Fruit fly (Drosophila melanogaster) whole organism, embryonic: ENCODE results near the gene Herc4.

Experiments
- ATbp ChIP-seq: fragments of 200-800 bp; sonication (Bioruptor generic); optimal IDR thresholded peaks from 2 replicates; lab custom pipeline; 2017; ENCODE audit warnings: missing biosample characterization, mild to moderate bottlenecking, missing genetic modification characterization, missing genetic modification reagents
- Ada2b ChIP-seq: fragments of 200-800 bp; sonication (Bioruptor generic); IDR thresholded peaks from 2 replicates; pipeline ENCODE4 v1.3.6; 2022; ENCODE audit warnings: missing biosample characterization, missing genetic modification characterization
- CG11085 ChIP-seq: fragments of 200-800 bp; sonication (Bioruptor generic); IDR thresholded peaks from 2 replicates; pipeline ENCODE4 v1.3.6; 2022; ENCODE audit warnings: missing biosample characterization, missing genetic modification characterization
- CG12104 ChIP-seq: fragments of 200-800 bp; sonication (Bioruptor generic); optimal IDR thresholded peaks from 3 replicates; lab custom pipeline; 2016; ENCODE audit warnings: missing biosample characterization, missing genetic modification characterization
- CG12219 ChIP-seq: fragments of 200-800 bp; sonication (Bioruptor generic); optimal IDR thresholded peaks from 3 replicates; lab custom pipeline; 2018; ENCODE audit warnings: missing biosample characterization, mild to moderate bottlenecking, missing genetic modification characterization
- CG14860 ChIP-seq: fragments of 200-800 bp; sonication (Bioruptor generic); IDR thresholded peaks from 3 replicates; pipeline ENCODE4 v1.3.6; 2022; ENCODE audit warnings: missing biosample characterization, missing genetic modification characterization; ENCODE audit not compliant: partially characterized antibody
- CG15601 ChIP-seq: fragments of 200-800 bp; sonication (Bioruptor generic); optimal IDR thresholded peaks from 3 replicates; lab custom pipeline; 2019; ENCODE audit warnings: missing biosample characterization, mild to moderate bottlenecking, missing genetic modification characterization, moderate library complexity
- CG1602 ChIP-seq: fragments of 200-800 bp; sonication (Bioruptor generic); optimal IDR thresholded peaks from 3 replicates; lab custom pipeline; 2016; ENCODE audit warnings: missing biosample characterization, missing genetic modification characterization
- CG17328 ChIP-seq: fragments of 200-800 bp; sonication (Bioruptor generic); IDR thresholded peaks from 2 replicates; pipeline ENCODE4 v1.3.6; 2022; ENCODE audit warnings: missing biosample characterization, missing genetic modification characterization
- CG17361 ChIP-seq: fragments of 200-800 bp; sonication (Bioruptor generic); IDR thresholded peaks from 3 replicates; pipeline ENCODE4 v1.3.6; 2022; ENCODE audit warnings: missing biosample characterization, missing genetic modification characterization
- CG18476 ChIP-seq: fragments of 200-800 bp; sonication (Bioruptor generic); optimal IDR thresholded peaks from 2 replicates; lab custom pipeline; 2016; ENCODE audit warnings: missing biosample characterization, mild to moderate bottlenecking, missing genetic modification characterization
- CG2678 ChIP-seq: fragments of 200-800 bp; sonication (Bioruptor generic); optimal IDR thresholded peaks from 3 replicates; lab custom pipeline; 2019; ENCODE audit warnings: missing biosample characterization, mild to moderate bottlenecking, missing genetic modification characterization, moderate library complexity
- CG3407 ChIP-seq: fragments of 200-800 bp; sonication (Bioruptor generic); optimal IDR thresholded peaks from 2 replicates; lab custom pipeline; 2018; ENCODE audit warnings: missing biosample characterization, mild to moderate bottlenecking, missing genetic modification characterization
- CG3995 ChIP-seq: fragments of 200-800 bp; sonication (Bioruptor generic); optimal IDR thresholded peaks from 3 replicates; lab custom pipeline; 2016; ENCODE audit warnings: missing biosample characterization, missing genetic modification characterization
- CG4424 ChIP-seq: fragments of 200-800 bp; sonication (Bioruptor generic); optimal IDR thresholded peaks from 3 replicates; lab custom pipeline; 2016; ENCODE audit warnings: missing biosample characterization, missing genetic modification characterization
- CG6689 ChIP-seq: fragments of 200-800 bp; sonication (Bioruptor generic); IDR thresholded peaks from 2 replicates; pipeline ENCODE4 v1.3.6; 2022; ENCODE audit warnings: missing biosample characterization, missing genetic modification characterization
- CG8359 ChIP-seq: fragments of 200-800 bp; sonication (Bioruptor generic); optimal IDR thresholded peaks from 2 replicates; lab custom pipeline; 2017; ENCODE audit warnings: missing biosample characterization, mild to moderate bottlenecking, missing genetic modification characterization, borderline replicate concordance
- CG9437 ChIP-seq: fragments of 200-800 bp; sonication (Bioruptor generic); optimal IDR thresholded peaks from 2 replicates; lab custom pipeline; 2018; ENCODE audit warnings: missing biosample characterization, mild to moderate bottlenecking, missing genetic modification characterization
- CG9932 ChIP-seq: fragments of 200-800 bp; sonication (Bioruptor generic); IDR thresholded peaks from 2 replicates; pipeline ENCODE4 v1.3.6; 2022; ENCODE audit warnings: missing biosample characterization, missing genetic modification characterization
- CTCF ChIP-seq: fragments of 200-800 bp; sonication (Bioruptor generic); optimal IDR thresholded peaks from 2 replicates; lab custom pipeline; 2017; ENCODE audit warnings: missing biosample characterization, mild to moderate bottlenecking, missing genetic modification characterization, moderate library complexity
- Chrac-16 ChIP-seq: fragments of 200-800 bp; sonication (Bioruptor generic); optimal IDR thresholded peaks from 3 replicates; lab custom pipeline; 2016; ENCODE audit warnings: missing biosample characterization, missing genetic modification characterization
- CoRest ChIP-seq: fragments of 200-800 bp; sonication (Bioruptor generic); optimal IDR thresholded peaks from 3 replicates; lab custom pipeline; 2018; ENCODE audit warnings: missing biosample characterization, mild to moderate bottlenecking, missing genetic modification characterization, moderate library complexity
- Fer2 ChIP-seq: fragments of 200-800 bp; sonication (Bioruptor generic); optimal IDR thresholded peaks from 2 replicates; lab custom pipeline; 2018; ENCODE audit warnings: missing biosample characterization, mild to moderate bottlenecking, missing genetic modification characterization, moderate library complexity
- Fer3 ChIP-seq: fragments of 200-800 bp; sonication (Bioruptor generic); optimal IDR thresholded peaks from 2 replicates; lab custom pipeline; 2018; ENCODE audit warnings: missing biosample characterization, mild to moderate bottlenecking, missing genetic modification characterization, moderate library complexity
- HLH3B ChIP-seq: fragments of 200-800 bp; sonication (Bioruptor generic); IDR thresholded peaks from 2 replicates; pipeline ENCODE4 v1.3.6; 2022; ENCODE audit warnings: missing biosample characterization, missing genetic modification characterization
- HLH54F ChIP-seq: fragments of 200-800 bp; sonication (Bioruptor generic); optimal IDR thresholded peaks from 3 replicates; lab custom pipeline; 2016; ENCODE audit warnings: missing biosample characterization, missing genetic modification characterization
- Hr39 ChIP-seq: fragments of >200 bp; optimal IDR thresholded peaks from 2 replicates; lab custom pipeline; 2017
- MBD-R2 ChIP-seq: fragments of 200-800 bp; sonication (Bioruptor generic); IDR thresholded peaks from 2 replicates; pipeline ENCODE4 v1.3.6; 2022; ENCODE audit warnings: missing biosample characterization, missing genetic modification characterization
- Nf-YB ChIP-seq: fragments of 200-800 bp; sonication (Bioruptor generic); optimal IDR thresholded peaks from 3 replicates; lab custom pipeline; 2019; ENCODE audit warnings: missing biosample characterization, mild to moderate bottlenecking, missing genetic modification characterization, moderate library complexity
- Ptx1 ChIP-seq: fragments of 200-800 bp; sonication (Bioruptor generic); IDR thresholded peaks from 2 replicates; pipeline ENCODE4 v1.3.6; 2022; ENCODE audit warnings: missing biosample characterization, missing genetic modification characterization
- ara ChIP-seq: fragments of 200-800 bp; sonication (Bioruptor generic); IDR thresholded peaks from 2 replicates; pipeline ENCODE4 v1.3.6; 2022; ENCODE audit warnings: missing biosample characterization, missing genetic modification characterization
- btn ChIP-seq: fragments of 200-800 bp; sonication (Bioruptor generic); optimal IDR thresholded peaks from 2 replicates; lab custom pipeline; 2016; ENCODE audit warnings: missing biosample characterization, missing genetic modification characterization
- cato ChIP-seq: fragments of 200-800 bp; sonication (Bioruptor generic); optimal IDR thresholded peaks from 2 replicates; lab custom pipeline; 2016; ENCODE audit warnings: missing biosample characterization, missing genetic modification characterization, borderline replicate concordance
- caup ChIP-seq: fragments of 200-800 bp; sonication (Bioruptor generic); optimal IDR thresholded peaks from 3 replicates; lab custom pipeline; 2017; ENCODE audit warnings: missing biosample characterization, mild to moderate bottlenecking, missing genetic modification characterization, moderate library complexity; ENCODE audit not compliant: severe bottlenecking
- chinmo ChIP-seq: fragments of 200-800 bp; sonication (Bioruptor generic); IDR thresholded peaks from 4 replicates; pipeline ENCODE4 v1.3.6; 2022; ENCODE audit warnings: missing biosample characterization, missing genetic modification characterization; ENCODE audit not compliant: partially characterized antibody
- dimm ChIP-seq: fragments of 200-800 bp; sonication (Bioruptor generic); IDR thresholded peaks from 2 replicates; pipeline ENCODE4 v1.3.6; 2022; ENCODE audit warnings: missing biosample characterization, missing genetic modification characterization
- exex ChIP-seq: fragments of 200-800 bp; sonication (Bioruptor generic); optimal IDR thresholded peaks from 4 replicates; lab custom pipeline; 2018; ENCODE audit warnings: missing biosample characterization, mild to moderate bottlenecking, missing genetic modification characterization, moderate library complexity
- fd3F ChIP-seq: fragments of 200-800 bp; sonication (Bioruptor generic); optimal IDR thresholded peaks from 2 replicates; lab custom pipeline; 2018; ENCODE audit warnings: missing biosample characterization, mild to moderate bottlenecking, missing genetic modification characterization, moderate library complexity
- fu2 ChIP-seq: fragments of 200-800 bp; sonication (Bioruptor generic); optimal IDR thresholded peaks from 2 replicates; lab custom pipeline; 2016; ENCODE audit warnings: missing biosample characterization, missing genetic modification characterization
- grau ChIP-seq: fragments of 200-800 bp; optimal IDR thresholded peaks from 3 replicates; lab custom pipeline; 2019; ENCODE audit warnings: missing biosample characterization, mild to moderate bottlenecking, missing genetic modification characterization, moderate library complexity
- gro ChIP-seq: fragments of 200-800 bp; sonication (Bioruptor generic); optimal IDR thresholded peaks from 2 replicates; lab custom pipeline; 2016; ENCODE audit warnings: missing biosample characterization, missing genetic modification characterization
- hb ChIP-seq: fragments of 200-800 bp; sonication (Bioruptor generic); IDR thresholded peaks from 3 replicates; pipeline ENCODE4 v1.3.6; 2022; ENCODE audit warnings: missing biosample characterization, missing genetic modification characterization; ENCODE audit not compliant: partially characterized antibody
- hth ChIP-seq: fragments of >200 bp; optimal IDR thresholded peaks from 2 replicates; lab custom pipeline; 2017; ENCODE audit warnings: inconsistent platforms
- insv ChIP-seq, 2 experiments: fragments of 200-800 bp; sonication (Bioruptor generic); optimal IDR thresholded peaks; 3 replicates each; lab custom pipeline; 2016 to 2018; ENCODE audit warnings: missing biosample characterization in 2 of 2, missing genetic modification characterization in 2 of 2
- org-1 ChIP-seq: fragments of 200-800 bp; sonication (Bioruptor generic); optimal IDR thresholded peaks from 2 replicates; lab custom pipeline; 2017; ENCODE audit warnings: missing biosample characterization, missing genetic modification characterization
- pan ChIP-seq, 4 experiments: fragments of >200 bp in 3 of 4; fragments of 200-800 bp in 1 of 4; sonication (Bioruptor generic) in 1 of 4; optimal IDR thresholded peaks in 3 of 4; IDR thresholded peaks in 1 of 4; 2 replicates each; pipeline versions ENCODE4 v1.3.6 to Lab custom; 2017 to 2022; ENCODE audit warnings: missing biosample characterization in 2 of 4, missing genetic modification characterization in 2 of 4, mixed read lengths in 1 of 4
- phol ChIP-seq: fragments of 200-800 bp; sonication (Bioruptor generic); optimal IDR thresholded peaks from 3 replicates; lab custom pipeline; 2018; ENCODE audit warnings: missing biosample characterization, mild to moderate bottlenecking, missing genetic modification characterization, moderate library complexity
- sisA ChIP-seq: fragments of 200-800 bp; sonication (Bioruptor generic); IDR thresholded peaks from 2 replicates; pipeline ENCODE4 v1.3.6; 2022; ENCODE audit warnings: missing biosample characterization, missing genetic modification characterization
- slbo ChIP-seq: fragments of 200-800 bp; sonication (Bioruptor generic); IDR thresholded peaks from 2 replicates; pipeline ENCODE4 v1.3.6; 2022; ENCODE audit warnings: missing biosample characterization, missing genetic modification characterization
- zen ChIP-seq: fragments of 200-800 bp; sonication (Bioruptor generic); optimal IDR thresholded peaks from 3 replicates; lab custom pipeline; 2018; ENCODE audit warnings: missing biosample characterization, mild to moderate bottlenecking, missing genetic modification characterization, moderate library complexity

Gene Herc4

dm6 chr3L:1300076-1300635 is 13.3 kb upstream of the Herc4 start (continued):
- TF ChIP-seq CTCF (GFP tag; lab: Kevin White, UChicago) = peak; percentile 39
- TF ChIP-seq CG1602 (GFP tag; lab: Kevin White, UChicago) = peak; percentile 80
- peak; percentile 69 for TF ChIP-seq Nf-YB (GFP tag; lab: Kevin White, UChicago)
- TF ChIP-seq btn (GFP tag; lab: Kevin White, UChicago) = no peak
- TF ChIP-seq hth (lab: Kevin White, UChicago) = no peak
- peak; percentile 74 for TF ChIP-seq CG3407 (GFP tag; lab: Kevin White, UChicago)
- TF ChIP-seq CG4424 (GFP tag; lab: Kevin White, UChicago) = peak; percentile 62
- TF ChIP-seq CG9437 (GFP tag; lab: Kevin White, UChicago) = peak; percentile 68
- TF ChIP-seq grau (tag; lab: Kevin White, UChicago) = peak; percentile 92
- peak; percentile 62 for TF ChIP-seq sisA (GFP tag; lab: Robert Waterston, UW)
- TF ChIP-seq CG18476 = peak; percentile 69
- TF ChIP-seq hb (GFP tag; lab: Robert Waterston, UW) = no peak
- TF ChIP-seq Ptx1 = peak; percentile 80
- peak; percentile 68 for TF ChIP-seq slbo
- TF ChIP-seq zen (tag; lab: Kevin White, UChicago) = peak; percentile 84
- 0 out of 2 replicates have a peak, but pooled peaks have one; percentile 46 for TF ChIP-seq MBD-R2 (GFP tag; lab: Robert Waterston, UW)
- peak; percentile 84 for TF ChIP-seq ATbp
- TF ChIP-seq CG8359 (GFP tag; lab: Kevin White, UChicago) = peak; percentile 62
- TF ChIP-seq pan (optimal IDR thresholded peaks at IDR 0.05; lab: Kevin White, UChicago) = no peak
- peak in 1 of 2 experiments; percentile 82 for TF ChIP-seq pan (GFP tag; optimal IDR thresholded peaks at IDR 0.05 in 1 of 2, IDR thresholded peaks at IDR 0.05 in 1 of 2)
- peak; percentile 88 for TF ChIP-seq CoRest (tag; lab: Kevin White, UChicago)
- TF ChIP-seq HLH54F = no peak
- TF ChIP-seq fu2 = no peak
- TF ChIP-seq CG14860 (GFP tag; lab: Robert Waterston, UW) = no peak
- peak; percentile 81 for TF ChIP-seq Fer3 (tag; lab: Kevin White, UChicago)
- TF ChIP-seq CG11085 = no peak
- TF ChIP-seq org-1 (GFP tag; lab: Kevin White, UChicago) = peak; percentile 75
- TF ChIP-seq insv (GFP tag; optimal IDR thresholded peaks at IDR 0.05; lab: Kevin White, UChicago) = peak in 1 of 2 experiments; percentile 30
- no peak for TF ChIP-seq Hr39
- peak; percentile 81 for TF ChIP-seq CG6689 (GFP tag; lab: Robert Waterston, UW)
- peak; percentile 92 for TF ChIP-seq ara
- peak; percentile 77 for TF ChIP-seq caup (GFP tag; lab: Kevin White, UChicago)
- peak; percentile 60 for TF ChIP-seq CG12104 (GFP tag; lab: Kevin White, UChicago)
- TF ChIP-seq CG15601 (tag; lab: Kevin White, UChicago) = peak; percentile 86
- TF ChIP-seq phol (tag; lab: Kevin White, UChicago) = peak; percentile 88
- TF ChIP-seq gro = no peak
- TF ChIP-seq CG12219 (GFP tag; lab: Kevin White, UChicago) = peak; percentile 66
- peak; percentile 29 for TF ChIP-seq fd3F (GFP tag; lab: Kevin White, UChicago)
- peak; percentile 80 for TF ChIP-seq CG17328 (GFP tag; lab: Robert Waterston, UW)
- TF ChIP-seq CG3995 (GFP tag; lab: Kevin White, UChicago) = no peak
- TF ChIP-seq Ada2b (GFP tag; lab: Robert Waterston, UW) = no peak
- no peak for TF ChIP-seq dimm (GFP tag; lab: Robert Waterston, UW)
- TF ChIP-seq Chrac-16 = peak; percentile 68
- peak; percentile 94 for TF ChIP-seq CG17361
- TF ChIP-seq exex (tag; lab: Kevin White, UChicago) = peak; percentile 31
- TF ChIP-seq chinmo (GFP tag; lab: Robert Waterston, UW) = no peak
- TF ChIP-seq CG2678 (tag; lab: Kevin White, UChicago) = peak; percentile 90
- peak; percentile 57 for TF ChIP-seq Fer2 (tag; lab: Kevin White, UChicago)
- TF ChIP-seq CG9932 (GFP tag; lab: Robert Waterston, UW) = peak; percentile 68
- TF ChIP-seq cato (GFP tag; lab: Kevin White, UChicago) = peak; percentile 34
- TF ChIP-seq HLH3B (GFP tag; lab: Robert Waterston, UW) = peak; percentile 83
